Fruit fly (Drosophila melanogaster) whole organism, pupa: ENCODE results near the gene CG31559.

Experiments
- CG10348 ChIP-seq: fragments of 200-800 bp; sonication (Bioruptor generic); IDR thresholded peaks from 2 replicates; pipeline ENCODE4 v1.3.6; 2022; ENCODE audit warnings: missing biosample characterization, missing genetic modification characterization
- CG13204 ChIP-seq: fragments of 200-800 bp; sonication (Bioruptor generic); optimal IDR thresholded peaks from 2 replicates; lab custom pipeline; 2018; ENCODE audit warnings: missing biosample characterization, mild to moderate bottlenecking, missing genetic modification characterization, moderate library complexity
- CG14655 ChIP-seq: fragments of 200-800 bp; sonication (Bioruptor generic); optimal IDR thresholded peaks from 3 replicates; lab custom pipeline; 2017; ENCODE audit warnings: mild to moderate bottlenecking, missing biosample characterization, missing genetic modification reagents, missing genetic modification characterization
- CG15710 ChIP-seq: fragments of 200-800 bp; sonication (Bioruptor generic); optimal IDR thresholded peaks from 2 replicates; lab custom pipeline; 2018; ENCODE audit warnings: missing biosample characterization, mild to moderate bottlenecking, missing genetic modification characterization, moderate library complexity
- CG17806 ChIP-seq: fragments of 200-800 bp; sonication (Bioruptor generic); optimal IDR thresholded peaks from 2 replicates; lab custom pipeline; 2018; ENCODE audit warnings: missing biosample characterization, mild to moderate bottlenecking, missing genetic modification characterization, moderate library complexity
- CG8159 ChIP-seq: fragments of 200-800 bp; sonication (Bioruptor generic); optimal IDR thresholded peaks from 3 replicates; lab custom pipeline; 2018; ENCODE audit warnings: missing biosample characterization, mild to moderate bottlenecking, missing genetic modification characterization, moderate library complexity
- Ets98B ChIP-seq: fragments of 200-800 bp; sonication (Bioruptor generic); IDR thresholded peaks from 2 replicates; pipeline ENCODE4 v1.3.6; 2022; ENCODE audit warnings: missing biosample characterization, missing genetic modification characterization
- Pif1B ChIP-seq: fragments of 200-800 bp; sonication (Bioruptor generic); optimal IDR thresholded peaks from 3 replicates; lab custom pipeline; 2016; ENCODE audit warnings: missing biosample characterization, missing genetic modification characterization
- Snoo ChIP-seq: fragments of 200-800 bp; sonication (Bioruptor generic); optimal IDR thresholded peaks from 3 replicates; lab custom pipeline; 2017; ENCODE audit warnings: missing biosample characterization, mild to moderate bottlenecking, missing genetic modification characterization, inconsistent platforms

dm6 chr3R:6149593-6149992, 7.4 kb downstream of the CG31559 start:
- TF ChIP-seq CG15710 (tag; lab: Kevin White, UChicago) (no peak), Snoo (no peak), CG10348 (GFP tag; lab: Robert Waterston, UW) (no peak), CG8159 (tag; lab: Kevin White, UChicago) (no peak), CG17806 (tag; lab: Kevin White, UChicago) (no peak), Ets98B (GFP tag; lab: Robert Waterston, UW) (no peak), CG13204 (GFP tag; lab: Kevin White, UChicago) (no peak), Pif1B (GFP tag; lab: Kevin White, UChicago) (no peak), CG14655 (GFP tag; lab: Kevin White, UChicago) (no peak)
